Worm (Caenorhabditis elegans): ENCODE data around the gene F17C11.11.

- no peak for TF ChIP-seq mab-5 (tag; optimal IDR thresholded peaks at IDR 0.05)
- TF ChIP-seq nhr-28 (tag; optimal IDR thresholded peaks at IDR 0.05): no peak
- TF ChIP-seq blmp-1 (tag; optimal IDR thresholded peaks at IDR 0.05): no peak
- no peak for TF ChIP-seq elt-1 (tag; optimal IDR thresholded peaks at IDR 0.05; ENCODE audit: borderline replicate concordance, insufficient read depth)
- TF ChIP-seq mep-1 (tag; optimal IDR thresholded peaks at IDR 0.05): no peak
- TF ChIP-seq unc-39 (tag; optimal IDR thresholded peaks at IDR 0.05): no peak
- TF ChIP-seq unc-120 (tag; optimal IDR thresholded peaks at IDR 0.05; ENCODE audit: poor library complexity, severe bottlenecking): no peak
- no peak for TF ChIP-seq unc-62 (GFP tag; optimal IDR thresholded peaks at IDR 0.05)
- no peak for TF ChIP-seq elt-3 (tag; optimal IDR thresholded peaks at IDR 0.05)
- no peak for TF ChIP-seq ceh-39 (tag; optimal IDR thresholded peaks at IDR 0.05)
- no peak for TF ChIP-seq hlh-1 (tag; optimal IDR thresholded peaks at IDR 0.05)
These were observed 45.0 kb downstream of the F17C11.11 start, which contains the start of gene F32D8.4 for ce11 chrV:10893510-10894128.

Data from whole organism, mixed stage, embryonic.